Worm (Caenorhabditis elegans) whole organism, young adult: Measurements from ENCODE around the gene nep-1.

Experiments
- C06A6.2 ChIP-seq: fragments of 200-800 bp; sonication (Bioruptor generic); conservative IDR thresholded peaks from 2 replicates; pipeline ENCODE4 v1.3.6; 2022; ENCODE audit warnings: missing genetic modification characterization, missing compliant biosample characterization
- C17E4.6 ChIP-seq: fragments of 200-800 bp; sonication (Bioruptor generic); IDR thresholded peaks from 2 replicates; pipeline ENCODE4 v1.3.6; 2022; ENCODE audit warnings: missing genetic modification reagents, missing genetic modification characterization, missing compliant biosample characterization
- D2030.7 ChIP-seq: fragments of 200-800 bp; sonication (Bioruptor generic); IDR thresholded peaks from 2 replicates; pipeline ENCODE4 v1.3.6; 2022; ENCODE audit warnings: missing genetic modification reagents, missing genetic modification characterization, missing compliant biosample characterization
- F57C9.4 ChIP-seq: sonication (generic microtip); optimal IDR thresholded peaks from 2 replicates; lab custom pipeline; 2017; ENCODE audit warnings: mild to moderate bottlenecking, missing genetic modification characterization, missing compliant biosample characterization
- K12H6.12 ChIP-seq: fragments of 200-800 bp; sonication (Bioruptor generic); optimal IDR thresholded peaks from 2 replicates; lab custom pipeline; 2018; ENCODE audit warnings: mild to moderate bottlenecking, missing genetic modification characterization, missing compliant biosample characterization
- T26A5.8 ChIP-seq: sonication (generic microtip); optimal IDR thresholded peaks from 2 replicates; lab custom pipeline; 2016; ENCODE audit warnings: missing genetic modification characterization, missing compliant biosample characterization
- Y53F4B.3 ChIP-seq: fragments of 200-800 bp; sonication (Bioruptor generic); IDR thresholded peaks from 2 replicates; pipeline ENCODE4 v1.3.6; 2022; ENCODE audit warnings: missing genetic modification reagents, missing genetic modification characterization, missing compliant biosample characterization
- Y53G8AR.9 ChIP-seq: fragments of 200-800 bp; sonication (Bioruptor generic); conservative IDR thresholded peaks from 2 replicates; pipeline ENCODE4 v1.3.6; 2022; ENCODE audit warnings: missing genetic modification reagents, missing genetic modification characterization, missing compliant biosample characterization
- ZK185.1 ChIP-seq: sonication (generic microtip); optimal IDR thresholded peaks from 2 replicates; lab custom pipeline; 2016; ENCODE audit warnings: mild to moderate bottlenecking, missing genetic modification characterization, missing compliant biosample characterization; ENCODE audit not compliant: poor library complexity, severe bottlenecking
- akir-1 ChIP-seq: fragments of 200-800 bp; sonication (Bioruptor generic); optimal IDR thresholded peaks from 2 replicates; lab custom pipeline; 2018; ENCODE audit warnings: mild to moderate bottlenecking, missing genetic modification characterization, moderate library complexity, missing compliant biosample characterization
- ama-1 ChIP-seq, 3 experiments: fragments of 150-350 bp in 1 of 3; sonication (generic microtip) in 2 of 3; optimal IDR thresholded peaks; 2 replicates each; lab custom pipeline; 2014 to 2018; ENCODE audit warnings: missing biosample characterization in 2 of 3, missing genetic modification characterization in 2 of 3, missing genetic modification reagents in 2 of 3
- aptf-2 ChIP-seq: fragments of 200-800 bp; sonication (Bioruptor generic); conservative IDR thresholded peaks from 2 replicates; pipeline ENCODE4 v1.3.6; 2022; ENCODE audit warnings: missing genetic modification reagents, missing genetic modification characterization, missing compliant biosample characterization
- atf-7 ChIP-seq: sonication (generic microtip); optimal IDR thresholded peaks from 2 replicates; lab custom pipeline; 2017; ENCODE audit warnings: mild to moderate bottlenecking, missing genetic modification characterization, missing compliant biosample characterization
- attf-5 ChIP-seq: fragments of 200-800 bp; sonication (Bioruptor generic); optimal IDR thresholded peaks from 2 replicates; lab custom pipeline; 2018; ENCODE audit warnings: mild to moderate bottlenecking, missing genetic modification characterization, missing compliant biosample characterization
- cebp-1 ChIP-seq, 2 experiments: fragments of 200-800 bp in 1 of 2; sonication (Bioruptor generic) in 1 of 2; sonication (generic microtip) in 1 of 2; IDR thresholded peaks in 1 of 2; optimal IDR thresholded peaks in 1 of 2; 2 replicates each; pipeline versions ENCODE4 v1.3.6 to Lab custom; 2017 to 2022; ENCODE audit warnings: missing compliant biosample characterization in 2 of 2, missing genetic modification characterization in 2 of 2, mild to moderate bottlenecking in 1 of 2, missing genetic modification reagents in 1 of 2, moderate library complexity in 1 of 2
- ceh-27 ChIP-seq: fragments of 200-800 bp; sonication (Bioruptor generic); optimal IDR thresholded peaks from 2 replicates; lab custom pipeline; 2018; ENCODE audit warnings: mild to moderate bottlenecking, missing genetic modification characterization, moderate library complexity, missing compliant biosample characterization
- ceh-40 ChIP-seq: fragments of 200-800 bp; sonication (Bioruptor generic); IDR thresholded peaks from 2 replicates; pipeline ENCODE4 v1.3.6; 2022; ENCODE audit warnings: missing genetic modification characterization, missing compliant biosample characterization
- ceh-58 ChIP-seq: fragments of 200-800 bp; sonication (Bioruptor generic); IDR thresholded peaks from 2 replicates; pipeline ENCODE4 v1.3.6; 2022; ENCODE audit warnings: missing genetic modification characterization, missing compliant biosample characterization
- egl-18 ChIP-seq: fragments of 200-800 bp; sonication (Bioruptor generic); IDR thresholded peaks from 2 replicates; pipeline ENCODE4 v1.3.6; 2022; ENCODE audit warnings: missing genetic modification reagents, missing genetic modification characterization, missing compliant biosample characterization
- hmg-1.2 ChIP-seq: fragments of 200-800 bp; sonication (Bioruptor generic); IDR thresholded peaks from 2 replicates; pipeline ENCODE4 v1.3.6; 2022; ENCODE audit warnings: missing genetic modification reagents, missing genetic modification characterization, missing compliant biosample characterization
- hmg-20 ChIP-seq: fragments of 200-800 bp; sonication (Bioruptor generic); IDR thresholded peaks from 2 replicates; pipeline ENCODE4 v1.3.6; 2022; ENCODE audit warnings: missing genetic modification reagents, missing genetic modification characterization, missing compliant biosample characterization
- hsf-1 ChIP-seq: fragments of 200-800 bp; sonication (Bioruptor generic); IDR thresholded peaks from 2 replicates; pipeline ENCODE4 v1.3.6; 2022; ENCODE audit warnings: missing genetic modification reagents, missing genetic modification characterization, missing compliant biosample characterization
- lin-35 ChIP-seq, 3 experiments: fragments of 150-350 bp in 2 of 3; sonication (generic microtip) in 1 of 3; optimal IDR thresholded peaks; 2 replicates each; lab custom pipeline; 2014 to 2018; ENCODE audit warnings: missing biosample characterization in 3 of 3, missing genetic modification characterization in 3 of 3, missing genetic modification reagents in 3 of 3
- lin-40 ChIP-seq: sonication (generic microtip); optimal IDR thresholded peaks from 2 replicates; lab custom pipeline; 2016; ENCODE audit warnings: missing genetic modification characterization, mild to moderate bottlenecking, missing compliant biosample characterization, missing genotype, missing genetic modification reagents
- madf-6 ChIP-seq: fragments of 200-800 bp; sonication (Bioruptor generic); IDR thresholded peaks from 2 replicates; pipeline ENCODE4 v1.3.6; 2022; ENCODE audit warnings: missing genetic modification reagents, missing genetic modification characterization, missing compliant biosample characterization
- mel-28 ChIP-seq: sonication (generic microtip); optimal IDR thresholded peaks from 2 replicates; lab custom pipeline; 2016; ENCODE audit warnings: borderline replicate concordance, mild to moderate bottlenecking, missing genetic modification characterization, missing compliant biosample characterization
- mxl-1 ChIP-seq: sonication (generic microtip); optimal IDR thresholded peaks from 2 replicates; lab custom pipeline; 2016; ENCODE audit warnings: missing genetic modification characterization, missing compliant biosample characterization
- nfya-2 ChIP-seq: fragments of 200-800 bp; sonication (Bioruptor generic); IDR thresholded peaks from 2 replicates; pipeline ENCODE4 v1.3.6; 2022; ENCODE audit warnings: missing genetic modification reagents, missing genetic modification characterization, missing compliant biosample characterization
- nfyb-1 ChIP-seq: fragments of 200-800 bp; sonication (Bioruptor generic); IDR thresholded peaks from 2 replicates; pipeline ENCODE4 v1.3.6; 2022; ENCODE audit warnings: missing genetic modification reagents, missing genetic modification characterization, missing compliant biosample characterization
- nhr-80 ChIP-seq: sonication (generic microtip); optimal IDR thresholded peaks from 2 replicates; lab custom pipeline; 2016; ENCODE audit warnings: missing genetic modification characterization, missing compliant biosample characterization
- rec-8 ChIP-seq, 2 experiments: sonication (generic microtip); optimal IDR thresholded peaks; 2 replicates each; lab custom pipeline; 2016; ENCODE audit warnings: mild to moderate bottlenecking in 2 of 2, missing genetic modification characterization in 2 of 2, missing genetic modification reagents in 2 of 2, missing genotype in 2 of 2, missing biosample characterization in 1 of 2, missing compliant biosample characterization in 1 of 2, moderate library complexity in 1 of 2
- repo-1 ChIP-seq: sonication (generic microtip); optimal IDR thresholded peaks from 2 replicates; lab custom pipeline; 2017; ENCODE audit warnings: mild to moderate bottlenecking, missing genetic modification characterization, missing compliant biosample characterization
- sea-2 ChIP-seq: fragments of 200-800 bp; sonication (Bioruptor generic); IDR thresholded peaks from 2 replicates; pipeline ENCODE4 v1.3.6; 2022; ENCODE audit warnings: missing genetic modification characterization, missing compliant biosample characterization
- snpc-1.1 ChIP-seq: sonication (generic microtip); optimal IDR thresholded peaks from 2 replicates; lab custom pipeline; 2017; ENCODE audit warnings: missing genetic modification characterization, mild to moderate bottlenecking, missing compliant biosample characterization, antibody characterized with exemption, moderate library complexity, missing genotype, missing genetic modification reagents; ENCODE audit not compliant: insufficient read depth
- snpc-4 ChIP-seq, 5 experiments: fragments of 150-350 bp in 1 of 5; sonication (generic microtip) in 4 of 5; optimal IDR thresholded peaks; 2 replicates each; lab custom pipeline; 2014 to 2018; ENCODE audit warnings: missing genetic modification characterization in 5 of 5, missing biosample characterization in 3 of 5, antibody characterized with exemption in 2 of 5, mild to moderate bottlenecking in 2 of 5, missing compliant biosample characterization in 2 of 5, missing genotype in 2 of 5, moderate library complexity in 2 of 5, missing genetic modification reagents in 1 of 5
- somi-1 ChIP-seq: fragments of 200-800 bp; sonication (Bioruptor generic); optimal IDR thresholded peaks from 2 replicates; lab custom pipeline; 2018; ENCODE audit warnings: mild to moderate bottlenecking, missing genetic modification characterization, missing compliant biosample characterization
- sptf-2 ChIP-seq: fragments of 200-800 bp; sonication (Bioruptor generic); optimal IDR thresholded peaks from 2 replicates; lab custom pipeline; 2018; ENCODE audit warnings: mild to moderate bottlenecking, missing genetic modification characterization, missing compliant biosample characterization
- tbx-9 ChIP-seq: sonication (generic microtip); optimal IDR thresholded peaks from 2 replicates; lab custom pipeline; 2016; ENCODE audit warnings: borderline replicate concordance, missing genetic modification characterization, inconsistent platforms, missing compliant biosample characterization
- tlf-1 ChIP-seq: fragments of 200-800 bp; sonication (Bioruptor generic); optimal IDR thresholded peaks from 2 replicates; lab custom pipeline; 2018; ENCODE audit warnings: mild to moderate bottlenecking, missing genetic modification characterization, missing compliant biosample characterization
- xnd-1 ChIP-seq: sonication (generic microtip); optimal IDR thresholded peaks from 2 replicates; lab custom pipeline; 2016; ENCODE audit warnings: missing genotype, missing genetic modification reagents, missing genetic modification characterization, missing compliant biosample characterization
- zfh-2 ChIP-seq: fragments of 200-800 bp; sonication (Bioruptor generic); conservative IDR thresholded peaks from 2 replicates; pipeline ENCODE4 v1.3.6; 2022; ENCODE audit warnings: missing genetic modification reagents, missing genetic modification characterization, missing compliant biosample characterization
- zim-3 ChIP-seq: sonication (generic microtip); optimal IDR thresholded peaks from 2 replicates; lab custom pipeline; 2017; ENCODE audit warnings: mild to moderate bottlenecking, missing genetic modification characterization, moderate library complexity, missing compliant biosample characterization
- ztf-26 ChIP-seq: sonication (generic microtip); optimal IDR thresholded peaks from 2 replicates; lab custom pipeline; 2017; ENCODE audit warnings: missing genetic modification characterization, missing compliant biosample characterization
- ztf-28 ChIP-seq: fragments of 200-800 bp; sonication (Bioruptor generic); IDR thresholded peaks from 2 replicates; pipeline ENCODE4 v1.3.6; 2022; ENCODE audit warnings: missing genetic modification reagents, missing genetic modification characterization, missing compliant biosample characterization

The nep-1 gene

ce11 chrII:11642025-11642424 lies 15.0 kb downstream of the nep-1 start:
- no peak for TF ChIP-seq Y53G8AR.9 (GFP tag; lab: Robert Waterston, UW)
- peak; percentile 72 for TF ChIP-seq ztf-26 (tag; lab: Kevin White, UChicago)
- TF ChIP-seq F57C9.4 (tag; lab: Kevin White, UChicago) = no peak
- TF ChIP-seq aptf-2 (GFP tag; lab: Robert Waterston, UW) = no peak
- TF ChIP-seq, all 124 proteins: peak for 1

- TF ChIP-seq attf-5 = no peak
- no peak for TF ChIP-seq xnd-1
- TF ChIP-seq rec-8 (tag; optimal IDR thresholded peaks at IDR 0.05; lab: Kevin White, UChicago) = no peak
- TF ChIP-seq ceh-40 (GFP tag; lab: Robert Waterston, UW) = no peak
- peak; percentile 8 for TF ChIP-seq repo-1 (tag; lab: Kevin White, UChicago)
- TF ChIP-seq Y53F4B.3 = no peak
- no peak for TF ChIP-seq tbx-9 (tag; lab: Kevin White, UChicago)
- TF ChIP-seq mxl-1 = no peak
These were observed 19.2 kb downstream of the nep-1 start for ce11 chrII:11637817-11638216.

DNA sequence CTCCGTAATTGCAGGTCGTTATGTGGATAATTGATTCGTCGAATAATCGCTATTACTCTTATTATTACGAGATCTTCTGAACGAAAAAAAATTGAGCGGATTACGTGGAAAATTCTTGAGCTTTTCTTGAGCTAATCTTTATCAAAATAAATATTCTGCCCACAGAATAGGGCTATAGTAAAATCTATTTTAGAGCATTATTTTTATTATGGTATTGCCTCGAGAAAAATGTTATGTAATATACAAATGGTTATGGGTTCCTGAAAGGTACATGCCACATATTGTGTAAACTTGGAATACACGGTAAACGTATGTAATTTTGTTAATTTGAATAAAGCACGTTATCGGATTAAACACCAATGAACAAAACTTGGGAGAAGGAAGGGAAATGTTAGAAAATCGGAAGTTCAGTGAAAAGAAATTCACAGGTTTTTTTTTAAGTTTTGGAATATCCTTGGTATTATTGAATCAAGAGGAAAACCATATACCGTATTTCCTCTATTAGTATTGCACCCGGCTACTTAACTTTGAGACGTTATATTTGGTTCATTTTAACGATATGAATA lies 19.7 kb downstream of the nep-1 start:
- TF ChIP-seq egl-18 (no peak), C06A6.2 (0 out of 2 replicates have a peak, but pooled peaks have one; percentile 9), ZK185.1 (tag; lab: Kevin White, UChicago) (no peak), K12H6.12 (tag; lab: Kevin White, UChicago) (no peak), madf-6 (GFP tag; lab: Robert Waterston, UW) (no peak), lin-40 (tag; lab: Kevin White, UChicago) (peak; percentile 73), snpc-4 (GFP tag; optimal IDR thresholded peaks at IDR 0.05; lab: Kevin White, UChicago) (no peak), snpc-4 (tag; optimal IDR thresholded peaks at IDR 0.05; lab: Kevin White, UChicago) (no peak), tlf-1 (GFP tag; lab: Kevin White, UChicago) (peak; percentile 13), T26A5.8 (tag; lab: Kevin White, UChicago) (no peak), somi-1 (GFP tag; lab: Kevin White, UChicago) (no peak), mel-28 (no peak), nhr-80 (no peak), D2030.7 (no peak), hmg-1.2 (GFP tag; lab: Robert Waterston, UW) (0 out of 2 replicates have a peak, but pooled peaks have one; percentile 5), mxl-1 (no peak), ceh-27 (no peak), zfh-2 (GFP tag; lab: Robert Waterston, UW) (no peak), nfya-2 (GFP tag; lab: Robert Waterston, UW) (no peak), sea-2 (GFP tag; lab: Robert Waterston, UW) (no peak), cebp-1 (GFP tag; IDR thresholded peaks at IDR 0.05; lab: Robert Waterston, UW) (no peak), cebp-1 (tag; optimal IDR thresholded peaks at IDR 0.05; lab: Kevin White, UChicago) (peak; percentile 10), sptf-2 (no peak), akir-1 (GFP tag; lab: Kevin White, UChicago) (no peak), hmg-20 (no peak), hsf-1 (GFP tag; lab: Robert Waterston, UW) (no peak), atf-7 (tag; lab: Kevin White, UChicago) (no peak), nfyb-1 (GFP tag; lab: Robert Waterston, UW) (no peak), zim-3 (tag; lab: Kevin White, UChicago) (no peak), snpc-1.1 (no peak), ama-1 (optimal IDR thresholded peaks at IDR 0.05; lab: Kevin White, UChicago) (peak; percentile 56), ama-1 (GFP tag; optimal IDR thresholded peaks at IDR 0.05; lab: Kevin White, UChicago) (no peak), ceh-58 (GFP tag; lab: Robert Waterston, UW) (no peak), C17E4.6 (GFP tag; lab: Robert Waterston, UW) (no peak), lin-35 (GFP tag; optimal IDR thresholded peaks at IDR 0.05; lab: Kevin White, UChicago) (no peak), ztf-28 (GFP tag; lab: Robert Waterston, UW) (no peak)
